Worm (Caenorhabditis elegans): ENCODE measurements around the gene ekl-5.

DNA sequence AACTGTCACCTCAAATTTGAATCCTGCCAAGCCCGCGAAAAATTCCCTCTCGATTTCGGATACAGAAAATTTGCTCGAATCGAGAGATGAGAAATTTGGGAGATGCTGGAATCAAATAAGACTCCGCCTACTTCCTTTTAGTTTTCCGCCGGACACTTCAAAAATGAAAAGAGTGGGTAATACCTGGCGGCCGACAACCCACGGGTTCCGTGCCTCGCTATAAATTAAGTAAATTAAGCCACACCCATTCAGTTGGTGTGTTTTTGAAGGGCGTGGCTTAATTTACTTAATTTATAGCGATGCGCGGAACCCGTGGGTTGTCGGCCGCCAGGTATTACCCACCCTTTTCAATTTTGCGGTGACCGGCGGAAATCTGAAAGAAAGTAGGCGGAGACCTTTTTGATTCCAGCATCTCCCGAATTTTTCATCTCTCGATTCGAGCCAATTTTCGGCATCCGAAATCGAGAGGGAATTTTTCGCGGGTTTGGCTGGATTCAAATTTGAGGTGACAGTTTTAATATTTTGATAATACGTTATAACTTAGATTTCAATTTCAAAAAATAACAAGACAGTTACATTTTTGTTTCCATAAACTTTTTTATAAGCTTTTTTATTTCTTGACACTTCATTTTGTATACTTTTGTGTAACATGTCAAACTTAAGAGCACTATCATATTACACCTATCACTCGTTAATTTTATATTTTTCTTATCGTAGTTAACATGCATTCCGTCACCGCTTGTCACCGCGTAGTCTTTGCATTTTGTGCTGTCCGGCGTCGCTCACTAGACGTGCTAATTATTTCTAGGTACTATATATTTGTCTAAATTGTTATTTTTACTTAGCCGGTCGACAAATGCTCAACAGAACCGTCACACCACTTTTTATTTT lies 30.0 kb upstream of the ekl-5 start:
- no peak for TF ChIP-seq dao-5 (tag; optimal IDR thresholded peaks at IDR 0.05)
- TF ChIP-seq him-1 (tag; optimal IDR thresholded peaks at IDR 0.05): no peak
- no peak for TF ChIP-seq W03F9.2 (tag; optimal IDR thresholded peaks at IDR 0.05)
